Fruit fly (Drosophila melanogaster): ENCODE data around the gene sina.

sina gene

DNA sequence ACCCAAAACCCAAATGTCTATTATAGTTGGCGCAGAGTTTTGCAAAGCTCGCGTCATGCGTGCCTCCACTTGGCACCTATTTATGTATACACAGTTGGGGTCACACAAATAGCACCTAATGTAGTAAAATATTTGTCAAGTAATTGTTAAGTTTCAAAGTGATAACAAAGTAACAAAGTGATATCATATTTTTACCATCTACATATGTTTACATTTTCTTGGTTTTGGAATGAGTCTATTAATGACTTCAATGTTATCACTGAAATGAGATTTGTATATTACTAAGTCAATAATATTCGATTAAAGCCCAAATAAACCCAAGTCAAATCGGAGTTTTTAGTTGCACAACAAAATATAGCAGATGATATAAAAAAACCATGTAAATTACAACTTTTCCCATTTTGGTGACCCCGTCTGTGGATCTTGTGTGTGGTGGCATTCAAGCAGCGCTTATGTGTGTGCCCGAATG lies 19.0 kb downstream of the sina start (continued):
- peak; percentile 78 for TF ChIP-seq CG10209 (GFP tag; optimal IDR thresholded peaks at IDR 0.05)
- TF ChIP-seq CG14860 (GFP tag; IDR thresholded peaks at IDR 0.05; ENCODE audit: partially characterized antibody), result no peak
- no peak for TF ChIP-seq unc-4 (GFP tag; IDR thresholded peaks at IDR 0.05; ENCODE audit: partially characterized antibody)
- peak; percentile 56 for TF ChIP-seq zfh2 (GFP tag; optimal IDR thresholded peaks at IDR 0.05)
- peak; percentile 28; the same call in 1 of the 3 replicates for TF ChIP-seq Aef1 (GFP tag; IDR thresholded peaks at IDR 0.05)
- no peak for TF ChIP-seq pfk (GFP tag; optimal IDR thresholded peaks at IDR 0.05)
- TF ChIP-seq fru (optimal IDR thresholded peaks at IDR 0.05), result no peak
- no peak for TF ChIP-seq Elba2 (GFP tag; optimal IDR thresholded peaks at IDR 0.05)
- TF ChIP-seq ci (GFP tag; IDR thresholded peaks at IDR 0.05), result 0 out of 3 replicates have a peak, but pooled peaks have one; percentile 71
- peak; percentile 31 for TF ChIP-seq CG34376 (GFP tag; optimal IDR thresholded peaks at IDR 0.05)
- TF ChIP-seq CG18476 (GFP tag; optimal IDR thresholded peaks at IDR 0.05), result peak; percentile 59
- TF ChIP-seq CG4424 (GFP tag; optimal IDR thresholded peaks at IDR 0.05), result peak; percentile 54
- peak; percentile 27 for TF ChIP-seq CG7987 (GFP tag; optimal IDR thresholded peaks at IDR 0.05)
- peak; percentile 48 for TF ChIP-seq tin (GFP tag; optimal IDR thresholded peaks at IDR 0.05)
- peak; percentile 31 for TF ChIP-seq CG6654 (GFP tag; optimal IDR thresholded peaks at IDR 0.05)
- no peak for TF ChIP-seq HmgD (GFP tag; optimal IDR thresholded peaks at IDR 0.05)
- no peak for TF ChIP-seq CG17612 (GFP tag; IDR thresholded peaks at IDR 0.05)
- TF ChIP-seq Pdp1 (GFP tag; optimal IDR thresholded peaks at IDR 0.05), result peak; percentile 44 to 55
- no peak for TF ChIP-seq hb (GFP tag; IDR thresholded peaks at IDR 0.05; ENCODE audit: partially characterized antibody)
- TF ChIP-seq CG3726 (GFP tag; IDR thresholded peaks at IDR 0.05), result no peak
- TF ChIP-seq CG10366 (GFP tag; IDR thresholded peaks at IDR 0.05), result 0 out of 2 replicates have a peak, but pooled peaks have one; percentile 35
- TF ChIP-seq CG4707 (GFP tag; optimal IDR thresholded peaks at IDR 0.05), result no peak
- TF ChIP-seq ranshi (GFP tag; IDR thresholded peaks at IDR 0.05), result peak; percentile 53; the same call in 1 of the 2 replicates
- TF ChIP-seq CG6254 (GFP tag; optimal IDR thresholded peaks at IDR 0.05), result peak; percentile 50
- no peak for TF ChIP-seq HLHmδ (GFP tag; optimal IDR thresholded peaks at IDR 0.05)
- TF ChIP-seq CG6854 (GFP tag; optimal IDR thresholded peaks at IDR 0.05), result peak; percentile 72
- TF ChIP-seq CG12659 (GFP tag; optimal IDR thresholded peaks at IDR 0.05), result peak; percentile 87
- no peak for TF ChIP-seq danr (GFP tag; IDR thresholded peaks at IDR 0.05)
- TF ChIP-seq NK7.1 (GFP tag; optimal IDR thresholded peaks at IDR 0.05), result peak; percentile 50
- TF ChIP-seq CG9876 (GFP tag; optimal IDR thresholded peaks at IDR 0.05), result peak; percentile 24
- TF ChIP-seq CG4730 (GFP tag; IDR thresholded peaks at IDR 0.05), result 0 out of 2 replicates have a peak, but pooled peaks have one; percentile 23
- peak; percentile 32; the same call in 1 of the 2 replicates for TF ChIP-seq ttk (GFP tag; IDR thresholded peaks at IDR 0.05)
- TF ChIP-seq CG17186 (GFP tag; optimal IDR thresholded peaks at IDR 0.05), result no peak
- TF ChIP-seq gro (GFP tag; optimal IDR thresholded peaks at IDR 0.05), result no peak
- TF ChIP-seq CG4282 (GFP tag; optimal IDR thresholded peaks at IDR 0.05), result no peak
- peak; percentile 27 for TF ChIP-seq Camta (GFP tag; optimal IDR thresholded peaks at IDR 0.05)
- peak; percentile 39 for TF ChIP-seq CG18764 (GFP tag; optimal IDR thresholded peaks at IDR 0.05)
- peak; percentile 77 for TF ChIP-seq nmo (GFP tag; optimal IDR thresholded peaks at IDR 0.05)
- no peak for TF ChIP-seq CG10565 (GFP tag; optimal IDR thresholded peaks at IDR 0.05)
- peak; percentile 61 for TF ChIP-seq jing (GFP tag; optimal IDR thresholded peaks at IDR 0.05)
- TF ChIP-seq dimm (GFP tag; IDR thresholded peaks at IDR 0.05), result no peak
- TF ChIP-seq gt (GFP tag; IDR thresholded peaks at IDR 0.05), result no peak
- no peak for TF ChIP-seq ase (GFP tag; IDR thresholded peaks at IDR 0.05)
- TF ChIP-seq Asciz (GFP tag; optimal IDR thresholded peaks at IDR 0.05), result peak; percentile 74
- TF ChIP-seq Hr39 (optimal IDR thresholded peaks at IDR 0.05), result no peak
- peak; percentile 41 for TF ChIP-seq CG2875 (GFP tag; optimal IDR thresholded peaks at IDR 0.05)
- no peak for TF ChIP-seq wdn (GFP tag; IDR thresholded peaks at IDR 0.05)
- TF ChIP-seq CG13624 (GFP tag; optimal IDR thresholded peaks at IDR 0.05), result peak; percentile 25
- no peak; the same call in 1 of the 3 replicates for TF ChIP-seq CG14050 (GFP tag; IDR thresholded peaks at IDR 0.05)
- TF ChIP-seq CG1832 (GFP tag; optimal IDR thresholded peaks at IDR 0.05), result no peak
- TF ChIP-seq Ravus (GFP tag; IDR thresholded peaks at IDR 0.05), result no peak
